Worm (Caenorhabditis elegans) whole organism, mixed stage, embryonic: ENCODE measurements around the gene H11E01.2.

ENCODE experiments used
- blmp-1 ChIP-seq: fragments of 150-350 bp; optimal IDR thresholded peaks from 2 replicates; lab custom pipeline; 2014; ENCODE audit warnings: missing biosample characterization, missing genetic modification characterization
- ces-1 ChIP-seq: fragments of 150-350 bp; optimal IDR thresholded peaks from 2 replicates; lab custom pipeline; 2014; ENCODE audit warnings: missing biosample characterization, missing genetic modification reagents, missing genetic modification characterization
- elt-3 ChIP-seq: fragments of 150-350 bp; optimal IDR thresholded peaks from 2 replicates; lab custom pipeline; 2014; ENCODE audit warnings: missing biosample characterization, missing genetic modification characterization
- lsy-2 ChIP-seq: fragments of 150-350 bp; optimal IDR thresholded peaks from 2 replicates; lab custom pipeline; 2014; ENCODE audit warnings: missing biosample characterization, missing genetic modification characterization
- mls-2 ChIP-seq: sonication (generic microtip); optimal IDR thresholded peaks from 2 replicates; lab custom pipeline; 2016; ENCODE audit warnings: mild to moderate bottlenecking, missing genetic modification characterization, moderate library complexity, missing compliant biosample characterization
- nhr-237 ChIP-seq: fragments of 150-350 bp; optimal IDR thresholded peaks from 2 replicates; lab custom pipeline; 2014; ENCODE audit warnings: missing biosample characterization, missing genetic modification characterization
- nhr-28 ChIP-seq: fragments of 150-350 bp; optimal IDR thresholded peaks from 2 replicates; lab custom pipeline; 2014; ENCODE audit warnings: missing biosample characterization, missing genetic modification characterization
- pha-4 ChIP-seq: fragments of 150-350 bp; optimal IDR thresholded peaks from 2 replicates; lab custom pipeline; 2018; ENCODE audit warnings: missing biosample characterization, missing genetic modification reagents, missing genetic modification characterization
- snpc-4 ChIP-seq: fragments of 150-350 bp; optimal IDR thresholded peaks from 2 replicates; lab custom pipeline; 2014; ENCODE audit warnings: missing biosample characterization, missing genetic modification characterization
- unc-120 ChIP-seq: sonication (generic microtip); optimal IDR thresholded peaks from 2 replicates; lab custom pipeline; 2017; ENCODE audit warnings: missing genetic modification characterization, missing compliant biosample characterization; ENCODE audit not compliant: poor library complexity, severe bottlenecking
- unc-39 ChIP-seq: fragments of 150-350 bp; optimal IDR thresholded peaks from 2 replicates; lab custom pipeline; 2014; ENCODE audit warnings: missing biosample characterization, missing genetic modification characterization
- zip-8 ChIP-seq: fragments of 150-350 bp; optimal IDR thresholded peaks from 2 replicates; lab custom pipeline; 2014; ENCODE audit warnings: missing biosample characterization, missing genetic modification characterization
- ztf-11 ChIP-seq: fragments of 150-350 bp; optimal IDR thresholded peaks from 2 replicates; lab custom pipeline; 2014; ENCODE audit warnings: missing biosample characterization, missing genetic modification characterization

DNA sequence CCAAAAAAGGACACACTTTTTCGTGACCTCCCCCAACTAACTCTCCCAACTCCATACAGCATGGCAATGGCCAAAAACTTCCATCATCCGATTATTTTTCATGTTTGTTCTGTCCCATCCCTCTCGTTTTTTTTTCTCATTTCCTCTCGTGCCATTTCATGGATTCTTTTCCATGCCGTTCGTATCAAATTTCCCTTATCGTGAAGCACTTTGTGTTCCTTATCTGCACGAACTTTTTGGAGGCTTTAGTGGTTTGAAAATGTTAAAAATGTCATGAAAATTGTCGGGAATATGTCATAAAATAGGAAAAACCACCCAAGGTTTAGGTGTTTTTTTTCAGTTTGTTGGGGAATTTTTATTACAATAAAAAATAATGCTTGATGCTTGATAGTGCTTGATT lies 17.1 kb upstream of the H11E01.2 start:
- TF ChIP-seq blmp-1 (tag; lab: Kevin White, UChicago) (no peak), unc-39 (tag; lab: Kevin White, UChicago) (no peak), elt-3 (tag; lab: Kevin White, UChicago) (no peak), nhr-28 (tag; lab: Kevin White, UChicago) (no peak), snpc-4 (tag; lab: Kevin White, UChicago) (no peak), lsy-2 (no peak), ztf-11 (tag; lab: Kevin White, UChicago) (no peak), ces-1 (GFP tag; lab: Kevin White, UChicago) (no peak), nhr-237 (tag; lab: Kevin White, UChicago) (no peak), zip-8 (tag; lab: Kevin White, UChicago) (no peak), pha-4 (tag; lab: Kevin White, UChicago) (no peak), unc-120 (tag; lab: Kevin White, UChicago) (no peak), mls-2 (no peak)
